Fruit fly (Drosophila melanogaster): Measurements from ENCODE around the gene CG42337.

The CG42337 gene

DNA sequence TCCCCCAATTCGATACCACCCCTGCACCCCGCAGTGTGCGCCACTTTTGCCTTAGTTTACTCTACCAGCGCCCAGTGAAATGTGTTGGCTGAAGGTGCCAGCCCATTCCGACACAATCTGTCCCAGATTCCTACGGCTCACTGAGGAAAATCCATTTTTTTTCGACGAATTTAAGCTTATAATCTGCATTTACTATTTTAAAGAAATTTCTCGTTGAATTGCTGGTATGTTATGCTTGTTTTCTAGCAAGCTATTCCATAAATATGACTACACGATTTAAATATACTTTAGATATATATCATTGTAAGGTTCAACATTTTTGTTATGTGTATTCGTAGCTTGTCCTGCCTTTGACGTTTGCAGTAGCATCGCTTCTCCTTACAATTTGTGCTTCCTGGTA, 30.1 kb upstream of the CG42337 start (continued):
- no peak for TF ChIP-seq tup (GFP tag; optimal IDR thresholded peaks at IDR 0.05)
- TF ChIP-seq CG10366 (GFP tag; IDR thresholded peaks at IDR 0.05): peak; percentile 30; the same call in 1 of the 2 replicates
- TF ChIP-seq Nf-YC (tag; optimal IDR thresholded peaks at IDR 0.05): no peak
- TF ChIP-seq CG2202 (tag; optimal IDR thresholded peaks at IDR 0.05): no peak
- peak; percentile 52 for TF ChIP-seq CG11504 (tag; optimal IDR thresholded peaks at IDR 0.05)
- TF ChIP-seq CG31441 (GFP tag; IDR thresholded peaks at IDR 0.05): peak; percentile 28; the same call in 1 of the 2 replicates
- no peak for TF ChIP-seq Dll (GFP tag; IDR thresholded peaks at IDR 0.05; ENCODE audit: partially characterized antibody)
- no peak for TF ChIP-seq CG3407 (GFP tag; optimal IDR thresholded peaks at IDR 0.05)
- 0 out of 3 replicates have a peak, but pooled peaks have one; percentile 27 for TF ChIP-seq dysf (GFP tag; IDR thresholded peaks at IDR 0.05)
- TF ChIP-seq lola (GFP tag; optimal IDR thresholded peaks at IDR 0.05): no peak
- TF ChIP-seq Bgb (GFP tag; IDR thresholded peaks at IDR 0.05; ENCODE audit: partially characterized antibody): no peak
- no peak for TF ChIP-seq toy (GFP tag; IDR thresholded peaks at IDR 0.05)
- TF ChIP-seq so (GFP tag; IDR thresholded peaks at IDR 0.05): no peak
- TF ChIP-seq CG7963 (GFP tag; IDR thresholded peaks at IDR 0.05; ENCODE audit: partially characterized antibody): no peak
- TF ChIP-seq cg (GFP tag; optimal IDR thresholded peaks at IDR 0.05): no peak
- TF ChIP-seq CG15011 (GFP tag; optimal IDR thresholded peaks at IDR 0.05): no peak
- TF ChIP-seq en (GFP tag; optimal IDR thresholded peaks at IDR 0.05): no peak
- no peak for TF ChIP-seq Neu2 (GFP tag; optimal IDR thresholded peaks at IDR 0.05; ENCODE audit: borderline replicate concordance)
- no peak for TF ChIP-seq CG5245 (GFP tag; optimal IDR thresholded peaks at IDR 0.05)
- peak; percentile 46 for TF ChIP-seq Sox102F (GFP tag; optimal IDR thresholded peaks at IDR 0.05)
- no peak for TF ChIP-seq chm (GFP tag; IDR thresholded peaks at IDR 0.05)
- no peak for TF ChIP-seq CG10274 (GFP tag; optimal IDR thresholded peaks at IDR 0.05)
- TF ChIP-seq CG17359 (tag; optimal IDR thresholded peaks at IDR 0.05): no peak
- peak; percentile 91 for TF ChIP-seq sd (tag; optimal IDR thresholded peaks at IDR 0.05)
- no peak for TF ChIP-seq CG13123 (GFP tag; optimal IDR thresholded peaks at IDR 0.05)
- peak; percentile 3 for TF ChIP-seq nmo (GFP tag; optimal IDR thresholded peaks at IDR 0.05)
- TF ChIP-seq zfh1 (GFP tag; IDR thresholded peaks at IDR 0.05): no peak
- TF ChIP-seq CG10147 (GFP tag; optimal IDR thresholded peaks at IDR 0.05): no peak
- TF ChIP-seq CG10321 (GFP tag; IDR thresholded peaks at IDR 0.05): no peak
- TF ChIP-seq wek (GFP tag; optimal IDR thresholded peaks at IDR 0.05): no peak
- peak in 1 of 2 experiments; percentile 48 for TF ChIP-seq bsh (GFP tag; optimal IDR thresholded peaks at IDR 0.05)
- TF ChIP-seq CG1024 (GFP tag; IDR thresholded peaks at IDR 0.05): no peak
- peak; percentile 2 for TF ChIP-seq ATbp (GFP tag; optimal IDR thresholded peaks at IDR 0.05)
- no peak for TF ChIP-seq fru (optimal IDR thresholded peaks at IDR 0.05)
- TF ChIP-seq cas (GFP tag; IDR thresholded peaks at IDR 0.05): no peak
- no peak for TF ChIP-seq trem (tag; optimal IDR thresholded peaks at IDR 0.05)
- no peak for TF ChIP-seq peb (GFP tag; IDR thresholded peaks at IDR 0.05)
- no peak for TF ChIP-seq CG13287 (GFP tag; IDR thresholded peaks at IDR 0.05; ENCODE audit: partially characterized antibody)
- no peak for TF ChIP-seq NFAT (GFP tag; IDR thresholded peaks at IDR 0.05)
- no peak for TF ChIP-seq dm (GFP tag; optimal IDR thresholded peaks at IDR 0.05)
- TF ChIP-seq al (GFP tag; IDR thresholded peaks at IDR 0.05): no peak
- no peak for TF ChIP-seq ro (GFP tag; IDR thresholded peaks at IDR 0.05)
- TF ChIP-seq CG4424 (GFP tag; optimal IDR thresholded peaks at IDR 0.05): peak; percentile 4
- TF ChIP-seq ham (GFP tag; IDR thresholded peaks at IDR 0.05): no peak
- TF ChIP-seq salm (tag; optimal IDR thresholded peaks at IDR 0.05): no peak
- peak; percentile 59 for TF ChIP-seq sens (GFP tag)
- TF ChIP-seq Chrac-16 (GFP tag; optimal IDR thresholded peaks at IDR 0.05): no peak
- TF ChIP-seq ind (GFP tag; optimal IDR thresholded peaks at IDR 0.05): no peak
- no peak for TF ChIP-seq CG3847 (GFP tag; IDR thresholded peaks at IDR 0.05)
- TF ChIP-seq CHES-1-like (GFP tag; optimal IDR thresholded peaks at IDR 0.05): no peak
- no peak for TF ChIP-seq schlank (tag; optimal IDR thresholded peaks at IDR 0.05)
- TF ChIP-seq MTF-1 (GFP tag; optimal IDR thresholded peaks at IDR 0.05; ENCODE audit: borderline replicate concordance): no peak

Data from whole organism, embryonic.